Worm (Caenorhabditis elegans) whole organism, L4/young adult: ENCODE data around the gene slc-17.9.

Experiments used
- dao-5 ChIP-seq: sonication (generic microtip); optimal IDR thresholded peaks from 2 replicates; lab custom pipeline; 2016; ENCODE audit warnings: missing genotype, missing genetic modification characterization, moderate library complexity, missing compliant biosample characterization
- him-1 ChIP-seq: sonication (generic microtip); optimal IDR thresholded peaks from 2 replicates; lab custom pipeline; 2016; ENCODE audit warnings: missing genotype, missing genetic modification reagents, missing genetic modification characterization, missing compliant biosample characterization

- no peak for TF ChIP-seq him-1 (tag; lab: Kevin White, UChicago)
- no peak for TF ChIP-seq dao-5
These were observed 10.2 kb downstream of the slc-17.9 start for ce11 chrX:9754537-9754936.
